Fruit fly (Drosophila melanogaster): ENCODE data around the gene ND-SGDH.
A peak's percentile ranks its signal among the peaks of the same experiment; 100 is the strongest.

The ND-SGDH gene

dm6 chr3L:12099329-12100031 is 38.9 kb downstream of the ND-SGDH start (continued):
- TF ChIP-seq CG4318 (GFP tag; optimal IDR thresholded peaks at IDR 0.05) (no peak), salr (GFP tag; optimal IDR thresholded peaks at IDR 0.05) (no peak), svp (GFP tag) (peak; percentile 68), CG6854 (GFP tag; optimal IDR thresholded peaks at IDR 0.05) (no peak), Eip75B (GFP tag; optimal IDR thresholded peaks at IDR 0.05) (no peak), CG15336 (GFP tag; IDR thresholded peaks at IDR 0.05) (no peak), CG8119 (GFP tag; IDR thresholded peaks at IDR 0.05) (no peak), CG10631 (GFP tag; optimal IDR thresholded peaks at IDR 0.05) (peak; percentile 55), lz (GFP tag; optimal IDR thresholded peaks at IDR 0.05) (no peak), eg (GFP tag; IDR thresholded peaks at IDR 0.05) (no peak), Eip78C (GFP tag) (peak; percentile 88), pdm3 (GFP tag; optimal IDR thresholded peaks at IDR 0.05) (no peak), acj6 (GFP tag; optimal IDR thresholded peaks at IDR 0.05) (peak; percentile 22), Blimp-1 (GFP tag; optimal IDR thresholded peaks at IDR 0.05) (no peak), CG16779 (tag; optimal IDR thresholded peaks at IDR 0.05) (no peak), CG10669 (GFP tag; optimal IDR thresholded peaks at IDR 0.05) (peak; percentile 43), Lpt (GFP tag; optimal IDR thresholded peaks at IDR 0.05) (no peak), topi (GFP tag; optimal IDR thresholded peaks at IDR 0.05) (peak; percentile 7), Met (GFP tag; optimal IDR thresholded peaks at IDR 0.05) (peak; percentile 22), CG11294 (GFP tag; IDR thresholded peaks at IDR 0.05) (no peak), Gug (GFP tag; IDR thresholded peaks at IDR 0.05) (no peak), CG6808 (GFP tag; optimal IDR thresholded peaks at IDR 0.05) (peak; percentile 61), CG11902 (GFP tag; optimal IDR thresholded peaks at IDR 0.05) (no peak), CG6792 (GFP tag; optimal IDR thresholded peaks at IDR 0.05) (peak; percentile 5), esn (GFP tag; optimal IDR thresholded peaks at IDR 0.05) (peak; percentile 48), ss (GFP tag; optimal IDR thresholded peaks at IDR 0.05) (peak; percentile 72 to 81), Sox14 (GFP tag; optimal IDR thresholded peaks at IDR 0.05) (no peak), cyc (GFP tag; optimal IDR thresholded peaks at IDR 0.05) (peak; percentile 14)

DNA sequence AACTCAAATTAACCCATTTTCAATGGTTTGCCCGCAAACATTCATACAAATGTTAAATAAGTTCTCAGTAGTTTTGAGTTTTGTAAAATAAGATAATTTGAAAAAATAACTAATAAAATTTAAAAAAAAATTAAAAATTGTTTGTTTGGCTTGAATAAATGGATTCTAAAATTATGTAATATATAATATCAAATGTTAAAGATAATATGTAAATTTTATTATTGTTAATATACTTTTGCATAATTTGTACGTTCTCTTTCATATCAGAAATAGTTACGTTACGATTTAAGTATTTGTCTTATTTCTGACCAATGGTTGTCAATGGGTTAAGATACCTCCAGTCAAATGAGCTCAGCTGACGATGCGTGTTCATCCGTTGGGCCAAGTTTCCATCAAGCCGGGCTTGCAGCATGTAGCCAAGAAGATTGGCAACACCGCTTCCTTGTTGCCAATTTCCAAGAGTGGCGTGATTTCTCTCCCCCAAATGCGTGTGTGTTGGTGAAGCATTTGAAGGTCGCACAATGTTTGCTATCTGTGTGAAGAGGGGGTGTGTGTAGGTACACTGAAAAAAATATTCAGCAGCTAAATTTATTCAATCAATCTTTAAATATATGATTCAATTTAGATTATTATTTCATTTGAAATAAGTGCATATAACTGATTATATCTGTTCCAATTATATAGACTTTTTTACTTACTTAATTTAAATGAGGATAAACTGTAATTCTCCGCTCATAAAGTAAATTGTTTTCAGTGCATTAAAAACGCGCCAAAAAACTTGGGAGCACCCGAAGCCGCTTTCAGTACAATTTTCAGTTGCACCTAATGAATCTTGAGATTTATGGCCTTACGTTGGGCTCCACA is 41.4 kb downstream of the ND-SGDH start:
- TF ChIP-seq CG11294 (GFP tag; IDR thresholded peaks at IDR 0.05) (no peak), dac (GFP tag; optimal IDR thresholded peaks at IDR 0.05) (peak; percentile 35), Ets21C (GFP tag; optimal IDR thresholded peaks at IDR 0.05) (peak; percentile 2), CG8119 (GFP tag; IDR thresholded peaks at IDR 0.05) (peak; percentile 68), CG3919 (GFP tag; optimal IDR thresholded peaks at IDR 0.05) (peak; percentile 66), CG34406 (GFP tag; optimal IDR thresholded peaks at IDR 0.05) (peak; percentile 55), spab (GFP tag; optimal IDR thresholded peaks at IDR 0.05) (peak; percentile 9), CG6163 (GFP tag; IDR thresholded peaks at IDR 0.05) (peak; percentile 75), CG10669 (GFP tag; optimal IDR thresholded peaks at IDR 0.05) (peak; percentile 14), Eip75B (GFP tag; optimal IDR thresholded peaks at IDR 0.05) (peak; percentile 51), cyc (GFP tag; optimal IDR thresholded peaks at IDR 0.05) (peak; percentile 59), CG31627 (GFP tag; optimal IDR thresholded peaks at IDR 0.05) (peak; percentile 32), CG4318 (GFP tag; optimal IDR thresholded peaks at IDR 0.05) (peak; percentile 53), OdsH (GFP tag; optimal IDR thresholded peaks at IDR 0.05) (peak; percentile 34), CG11902 (GFP tag; optimal IDR thresholded peaks at IDR 0.05) (peak; percentile 6), CG11762 (GFP tag; optimal IDR thresholded peaks at IDR 0.05; ENCODE audit: insufficient read depth) (peak; percentile 23), fkh (GFP tag; optimal IDR thresholded peaks at IDR 0.05) (no peak), lz (GFP tag; optimal IDR thresholded peaks at IDR 0.05) (peak; percentile 37), CG6808 (GFP tag; optimal IDR thresholded peaks at IDR 0.05) (peak; percentile 42), Met (GFP tag; optimal IDR thresholded peaks at IDR 0.05) (peak; percentile 58), Ets96B (tag; optimal IDR thresholded peaks at IDR 0.05) (peak; percentile 56), CG16779 (tag; optimal IDR thresholded peaks at IDR 0.05) (no peak), CG6276 (GFP tag; optimal IDR thresholded peaks at IDR 0.05) (peak; percentile 57), Smox (GFP tag; optimal IDR thresholded peaks at IDR 0.05) (peak; percentile 66), CG32006 (GFP tag; optimal IDR thresholded peaks at IDR 0.05) (peak; percentile 73), dsx (GFP tag; optimal IDR thresholded peaks at IDR 0.05; ENCODE audit: poor library complexity, severe bottlenecking) (peak; percentile 66), Hr4 (GFP tag; optimal IDR thresholded peaks at IDR 0.05) (peak; percentile 54), net (GFP tag; optimal IDR thresholded peaks at IDR 0.05) (peak; percentile 42), CG15336 (GFP tag; IDR thresholded peaks at IDR 0.05) (peak; percentile 75), esn (GFP tag; optimal IDR thresholded peaks at IDR 0.05) (peak; percentile 50), CG8632 (GFP tag; optimal IDR thresholded peaks at IDR 0.05) (peak; percentile 50)

Measured in whole organism, prepupa.